Fruit fly (Drosophila melanogaster) whole organism, embryonic: Measurements from ENCODE around the gene Ugt37C2.

Source experiments
- Adf1 ChIP-seq: fragments of 200-800 bp; sonication (Bioruptor generic); IDR thresholded peaks from 2 replicates; pipeline ENCODE4 v1.3.6; 2022; ENCODE audit warnings: missing biosample characterization, missing genetic modification characterization
- C15 ChIP-seq: fragments of 200-800 bp; sonication (Bioruptor generic); IDR thresholded peaks from 3 replicates; pipeline ENCODE4 v1.3.6; 2022; ENCODE audit warnings: missing biosample characterization, missing genetic modification characterization
- CG11247 ChIP-seq: fragments of 200-800 bp; sonication (Bioruptor generic); IDR thresholded peaks from 2 replicates; pipeline ENCODE4 v1.3.6; 2022; ENCODE audit warnings: missing biosample characterization, missing genetic modification characterization
- CG13123 ChIP-seq: fragments of 200-800 bp; sonication (Bioruptor generic); optimal IDR thresholded peaks from 2 replicates; lab custom pipeline; 2016; ENCODE audit warnings: missing biosample characterization, missing genetic modification characterization
- Dad ChIP-seq: fragments of 200-800 bp; sonication (Bioruptor generic); optimal IDR thresholded peaks from 3 replicates; lab custom pipeline; 2016; ENCODE audit warnings: missing biosample characterization, missing genetic modification characterization
- GATAe ChIP-seq: fragments of 200-800 bp; sonication (Bioruptor generic); conservative IDR thresholded peaks from 2 replicates; pipeline ENCODE4 v1.3.6; 2022; ENCODE audit warnings: missing biosample characterization, missing genetic modification characterization
- Lhr ChIP-seq: fragments of 200-800 bp; sonication (Bioruptor generic); optimal IDR thresholded peaks from 3 replicates; lab custom pipeline; 2017; ENCODE audit warnings: mild to moderate bottlenecking, missing biosample characterization, missing genetic modification reagents, missing genetic modification characterization
- az2 ChIP-seq: fragments of 200-800 bp; sonication (Bioruptor generic); optimal IDR thresholded peaks from 3 replicates; lab custom pipeline; 2016; ENCODE audit warnings: missing biosample characterization, missing genetic modification characterization
- dysf ChIP-seq: fragments of 200-800 bp; sonication (Bioruptor generic); IDR thresholded peaks from 3 replicates; pipeline ENCODE4 v1.3.6; 2022; ENCODE audit warnings: missing biosample characterization, missing genetic modification characterization
- odd ChIP-seq: fragments of 200-800 bp; sonication (Bioruptor generic); optimal IDR thresholded peaks from 2 replicates; lab custom pipeline; 2017; ENCODE audit warnings: missing biosample characterization, mild to moderate bottlenecking, missing genetic modification characterization
- slou ChIP-seq: fragments of 200-800 bp; sonication (Bioruptor generic); optimal IDR thresholded peaks from 3 replicates; lab custom pipeline; 2016; ENCODE audit warnings: missing biosample characterization, missing genetic modification characterization
- tna ChIP-seq: fragments of 200-800 bp; sonication (Bioruptor generic); IDR thresholded peaks from 2 replicates; pipeline ENCODE4 v1.3.6; 2022; ENCODE audit warnings: missing biosample characterization, missing genetic modification characterization; ENCODE audit not compliant: partially characterized antibody
- usp ChIP-seq: fragments of >200 bp; optimal IDR thresholded peaks from 2 replicates; lab custom pipeline; 2017; ENCODE audit warnings: missing biosample characterization, missing genetic modification characterization

- TF ChIP-seq tna (GFP tag; lab: Robert Waterston, UW) = no peak
- no peak for TF ChIP-seq Dad
- no peak for TF ChIP-seq CG13123
- TF ChIP-seq CG11247 = no peak
- no peak for TF ChIP-seq odd (GFP tag; lab: Kevin White, UChicago)
- TF ChIP-seq C15 = no peak
- no peak for TF ChIP-seq usp (GFP tag; lab: Kevin White, UChicago)
- TF ChIP-seq GATAe (GFP tag; lab: Robert Waterston, UW) = no peak
- TF ChIP-seq Lhr (GFP tag; lab: Kevin White, UChicago) = no peak
- no peak for TF ChIP-seq az2 (GFP tag; lab: Kevin White, UChicago)
- TF ChIP-seq slou (GFP tag; lab: Kevin White, UChicago) = no peak
- TF ChIP-seq Adf1 (GFP tag; lab: Robert Waterston, UW) = no peak
- no peak for TF ChIP-seq dysf (GFP tag; lab: Robert Waterston, UW)
Measured at dm6 chr2L:16837158-16837557, 43.1 kb downstream of the Ugt37C2 start, which contains the start of gene Nepl9.
